Worm (Caenorhabditis elegans) whole organism, L2 larva: ENCODE data around the gene algn-12.

Experiments
- ceh-16 ChIP-seq: fragments of 150-350 bp; optimal IDR thresholded peaks from 2 replicates; lab custom pipeline; 2014; ENCODE audit warnings: missing biosample characterization, missing genetic modification characterization
- dmd-4 ChIP-seq: sonication (generic microtip); optimal IDR thresholded peaks from 2 replicates; lab custom pipeline; 2017; ENCODE audit warnings: missing biosample characterization, missing genetic modification characterization
- egl-27 ChIP-seq: sonication (generic microtip); optimal IDR thresholded peaks from 3 replicates; lab custom pipeline; 2017; ENCODE audit warnings: missing biosample characterization, missing genetic modification reagents, missing genetic modification characterization
- fos-1 ChIP-seq: fragments of 150-350 bp; optimal IDR thresholded peaks from 2 replicates; lab custom pipeline; 2014; ENCODE audit warnings: missing biosample characterization, missing genetic modification characterization
- nhr-11 ChIP-seq: fragments of 150-350 bp; optimal IDR thresholded peaks from 2 replicates; lab custom pipeline; 2014; ENCODE audit warnings: missing biosample characterization, missing genetic modification characterization
- nhr-23 ChIP-seq: fragments of 150-350 bp; optimal IDR thresholded peaks from 2 replicates; lab custom pipeline; 2014; ENCODE audit warnings: missing biosample characterization, missing genetic modification reagents, missing genetic modification characterization
- nhr-77 ChIP-seq: fragments of 150-350 bp; optimal IDR thresholded peaks from 2 replicates; lab custom pipeline; 2014; ENCODE audit warnings: missing biosample characterization, missing genetic modification characterization
- snpc-4 ChIP-seq: fragments of 150-350 bp; optimal IDR thresholded peaks from 2 replicates; lab custom pipeline; 2014; ENCODE audit warnings: missing biosample characterization, missing genetic modification characterization
- zag-1 ChIP-seq: fragments of 150-350 bp; optimal IDR thresholded peaks from 2 replicates; lab custom pipeline; 2014; ENCODE audit warnings: missing biosample characterization, missing genetic modification characterization

ce11 chrV:8012032-8012431 is 22.9 kb upstream of the algn-12 start, which contains the start of gene rpb-9:
- no peak for TF ChIP-seq nhr-11
- TF ChIP-seq zag-1 (tag; lab: Kevin White, UChicago), result no peak
- TF ChIP-seq nhr-23 (tag; lab: Kevin White, UChicago), result no peak
- no peak for TF ChIP-seq nhr-77 (tag; lab: Kevin White, UChicago)
- TF ChIP-seq egl-27 (tag; lab: Kevin White, UChicago), result no peak
- TF ChIP-seq fos-1 (tag; lab: Kevin White, UChicago), result no peak
- TF ChIP-seq dmd-4 (tag; lab: Kevin White, UChicago), result no peak
- TF ChIP-seq snpc-4 (tag; lab: Kevin White, UChicago), result no peak
- no peak for TF ChIP-seq ceh-16
